Worm (Caenorhabditis elegans) whole organism, L1 larva: ENCODE measurements around the gene Y4C6B.2.

Experiments
- Y116A8C.19 ChIP-seq: sonication (generic microtip); optimal IDR thresholded peaks from 2 replicates; lab custom pipeline; 2016; ENCODE audit warnings: missing compliant biosample characterization, missing genetic modification characterization, borderline replicate concordance
- aha-1 ChIP-seq: fragments of 150-350 bp; optimal IDR thresholded peaks from 2 replicates; lab custom pipeline; 2014; ENCODE audit warnings: missing biosample characterization, missing genetic modification characterization
- alr-1 ChIP-seq: fragments of 200-800 bp; sonication (Bioruptor generic); optimal IDR thresholded peaks from 2 replicates; lab custom pipeline; 2018; ENCODE audit warnings: borderline replicate concordance, mild to moderate bottlenecking, missing genetic modification characterization, missing compliant biosample characterization
- ama-1 ChIP-seq: fragments of 150-350 bp; optimal IDR thresholded peaks from 2 replicates; lab custom pipeline; 2014
- blmp-1 ChIP-seq: fragments of 150-350 bp; optimal IDR thresholded peaks from 2 replicates; lab custom pipeline; 2014; ENCODE audit warnings: missing biosample characterization, missing genetic modification characterization
- ces-1 ChIP-seq: fragments of 150-350 bp; optimal IDR thresholded peaks from 2 replicates; lab custom pipeline; 2014; ENCODE audit warnings: missing biosample characterization, missing genetic modification reagents, missing genetic modification characterization
- dsc-1 ChIP-seq: sonication (generic microtip); optimal IDR thresholded peaks from 2 replicates; lab custom pipeline; 2016; ENCODE audit warnings: mild to moderate bottlenecking, missing genetic modification characterization, missing compliant biosample characterization
- efl-1 ChIP-seq, 4 experiments: fragments of 150-350 bp; optimal IDR thresholded peaks in 3 of 4; peaks in 1 of 4; 1 replicate in 1 of 4; 2 replicates in 3 of 4; lab custom pipeline; 2014; ENCODE audit warnings: missing biosample characterization in 2 of 4, missing genetic modification characterization in 2 of 4, missing genetic modification reagents in 2 of 4
- efl-3 ChIP-seq: fragments of 200-800 bp; sonication (Bioruptor generic); optimal IDR thresholded peaks from 2 replicates; lab custom pipeline; 2018; ENCODE audit warnings: mild to moderate bottlenecking, missing genetic modification characterization, missing compliant biosample characterization
- elt-2 ChIP-seq: sonication (generic microtip); optimal IDR thresholded peaks from 2 replicates; lab custom pipeline; 2016; ENCODE audit warnings: missing genetic modification characterization, mild to moderate bottlenecking, inconsistent platforms, missing compliant biosample characterization, missing genetic modification reagents
- ets-5 ChIP-seq: fragments of 200-800 bp; sonication (Bioruptor generic); IDR thresholded peaks from 2 replicates; pipeline ENCODE4 v1.3.6; 2022; ENCODE audit warnings: missing genetic modification characterization, missing compliant biosample characterization
- fos-1 ChIP-seq: fragments of 150-350 bp; optimal IDR thresholded peaks from 2 replicates; lab custom pipeline; 2014; ENCODE audit warnings: missing biosample characterization, missing genetic modification characterization
- hlh-17 ChIP-seq: fragments of 200-800 bp; sonication (Bioruptor generic); optimal IDR thresholded peaks from 2 replicates; lab custom pipeline; 2018; ENCODE audit warnings: missing genetic modification characterization, mild to moderate bottlenecking, missing compliant biosample characterization, moderate library complexity, borderline replicate concordance
- irx-1 ChIP-seq: sonication (generic microtip); optimal IDR thresholded peaks from 2 replicates; lab custom pipeline; 2016; ENCODE audit warnings: missing genetic modification characterization, missing compliant biosample characterization
- jun-1 ChIP-seq: fragments of 150-350 bp; optimal IDR thresholded peaks from 2 replicates; lab custom pipeline; 2014; ENCODE audit warnings: missing biosample characterization, missing genetic modification reagents, missing genetic modification characterization
- lin-13 ChIP-seq: fragments of 150-350 bp; optimal IDR thresholded peaks from 2 replicates; lab custom pipeline; 2014; ENCODE audit warnings: missing biosample characterization, missing genetic modification reagents, missing genetic modification characterization
- lin-35 ChIP-seq, 2 experiments: fragments of 150-350 bp; optimal IDR thresholded peaks; 2 replicates each; lab custom pipeline; 2014; ENCODE audit warnings: missing biosample characterization in 2 of 2, missing genetic modification characterization in 2 of 2, missing genetic modification reagents in 2 of 2
- lir-3 ChIP-seq: sonication (generic microtip); optimal IDR thresholded peaks from 2 replicates; lab custom pipeline; 2016; ENCODE audit warnings: mild to moderate bottlenecking, missing genetic modification characterization, moderate library complexity, missing compliant biosample characterization; ENCODE audit not compliant: poor library complexity
- lsy-2 ChIP-seq, 2 experiments: fragments of 150-350 bp; optimal IDR thresholded peaks; 2 replicates each; lab custom pipeline; 2014; ENCODE audit warnings: missing biosample characterization in 2 of 2, missing genetic modification characterization in 2 of 2
- mep-1 ChIP-seq: fragments of 150-350 bp; optimal IDR thresholded peaks from 2 replicates; lab custom pipeline; 2014; ENCODE audit warnings: missing biosample characterization, missing genetic modification characterization
- nhr-20 ChIP-seq: sonication (generic microtip); optimal IDR thresholded peaks from 2 replicates; lab custom pipeline; 2016; ENCODE audit warnings: mild to moderate bottlenecking, missing genetic modification characterization, missing compliant biosample characterization
- nhr-237 ChIP-seq: fragments of 150-350 bp; optimal IDR thresholded peaks from 2 replicates; lab custom pipeline; 2014; ENCODE audit warnings: missing biosample characterization, missing genetic modification characterization
- nhr-71 ChIP-seq: sonication (generic microtip); optimal IDR thresholded peaks from 2 replicates; lab custom pipeline; 2016; ENCODE audit warnings: mild to moderate bottlenecking, missing genetic modification characterization, moderate library complexity, missing compliant biosample characterization
- nhr-76 ChIP-seq: sonication (generic microtip); optimal IDR thresholded peaks from 2 replicates; lab custom pipeline; 2017; ENCODE audit warnings: missing biosample characterization, missing genetic modification characterization
- nhr-77 ChIP-seq: fragments of 150-350 bp; optimal IDR thresholded peaks from 2 replicates; lab custom pipeline; 2014; ENCODE audit warnings: missing biosample characterization, missing genetic modification characterization
- nhr-85 ChIP-seq: sonication (generic microtip); peaks from one replicate; lab custom pipeline; 2016; ENCODE audit warnings: missing genetic modification characterization, inconsistent platforms, missing compliant biosample characterization
- nhr-90 ChIP-seq: sonication (generic microtip); optimal IDR thresholded peaks from 2 replicates; lab custom pipeline; 2016; ENCODE audit warnings: mild to moderate bottlenecking, missing genetic modification characterization, missing compliant biosample characterization; ENCODE audit not compliant: poor library complexity
- pag-3 ChIP-seq: sonication (generic microtip); optimal IDR thresholded peaks from 2 replicates; lab custom pipeline; 2017; ENCODE audit warnings: missing genetic modification characterization, mild to moderate bottlenecking, missing compliant biosample characterization, antibody characterized with exemption, borderline replicate concordance; ENCODE audit not compliant: insufficient read depth
- pqm-1 ChIP-seq: sonication (generic microtip); optimal IDR thresholded peaks from 3 replicates; lab custom pipeline; 2017; ENCODE audit warnings: missing biosample characterization, missing genetic modification characterization
- skn-1 ChIP-seq: fragments of 150-350 bp; optimal IDR thresholded peaks from 2 replicates; lab custom pipeline; 2014; ENCODE audit warnings: missing biosample characterization, missing genetic modification characterization
- snpc-4 ChIP-seq: fragments of 150-350 bp; optimal IDR thresholded peaks from 2 replicates; lab custom pipeline; 2014; ENCODE audit warnings: missing biosample characterization, missing genetic modification characterization
- snu-23 ChIP-seq: sonication (generic microtip); optimal IDR thresholded peaks from 2 replicates; lab custom pipeline; 2016; ENCODE audit warnings: missing genetic modification characterization, missing compliant biosample characterization
- sptf-1 ChIP-seq: fragments of 150-350 bp; optimal IDR thresholded peaks from 2 replicates; lab custom pipeline; 2014; ENCODE audit warnings: missing biosample characterization, missing genetic modification characterization
- swsn-7 ChIP-seq: sonication (generic microtip); optimal IDR thresholded peaks from 2 replicates; lab custom pipeline; 2016; ENCODE audit warnings: missing genetic modification characterization, missing compliant biosample characterization
- tbx-2 ChIP-seq: sonication (generic microtip); optimal IDR thresholded peaks from 2 replicates; lab custom pipeline; 2016; ENCODE audit warnings: missing genetic modification characterization, missing compliant biosample characterization
- tlp-1 ChIP-seq: fragments of 150-350 bp; optimal IDR thresholded peaks from 2 replicates; lab custom pipeline; 2014; ENCODE audit warnings: missing biosample characterization, missing genetic modification characterization
- unc-30 ChIP-seq: sonication (generic microtip); optimal IDR thresholded peaks from 2 replicates; lab custom pipeline; 2017; ENCODE audit warnings: missing biosample characterization, missing genetic modification characterization
- unc-62 ChIP-seq: fragments of 150-350 bp; optimal IDR thresholded peaks from 2 replicates; lab custom pipeline; 2014; ENCODE audit warnings: missing biosample characterization, missing genetic modification reagents, missing genetic modification characterization
- vab-15 ChIP-seq: sonication (generic microtip); optimal IDR thresholded peaks from 2 replicates; lab custom pipeline; 2017; ENCODE audit warnings: missing genotype, mild to moderate bottlenecking, missing genetic modification characterization, missing compliant biosample characterization
- xbp-1 ChIP-seq: sonication (generic microtip); optimal IDR thresholded peaks from 2 replicates; lab custom pipeline; 2016; ENCODE audit warnings: missing genetic modification characterization, missing compliant biosample characterization
- zag-1 ChIP-seq: fragments of 150-350 bp; optimal IDR thresholded peaks from 2 replicates; lab custom pipeline; 2014; ENCODE audit warnings: missing biosample characterization, missing genetic modification characterization

Y4C6B.2 gene

DNA sequence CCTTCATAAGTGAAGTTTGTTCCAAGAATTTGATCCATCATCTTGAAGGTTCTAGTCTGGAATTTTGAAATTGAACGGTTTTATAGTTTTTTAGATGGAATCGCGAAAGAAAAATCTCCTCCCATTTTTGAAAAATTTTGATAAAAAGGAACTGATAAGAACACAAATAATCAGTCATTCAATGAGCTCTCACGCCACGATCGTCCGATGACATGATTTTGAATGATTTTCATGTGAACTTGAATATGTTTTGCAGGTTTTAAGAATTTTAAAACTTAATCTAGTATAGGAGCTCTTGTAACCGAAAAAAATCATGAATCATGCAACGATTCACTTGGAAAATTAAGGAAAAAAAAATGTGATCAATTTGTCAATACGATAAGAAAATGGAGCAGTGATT lies 37.7 kb downstream of the Y4C6B.2 start, which contains the start of gene elo-5:
Gene elo-5 (minus strand): TSS at position 56 of the 400 bp plus-strand sequence.
- no peak for TF ChIP-seq nhr-76
- TF ChIP-seq elt-2 (tag; lab: Kevin White, UChicago): peak; percentile 55

DNA sequence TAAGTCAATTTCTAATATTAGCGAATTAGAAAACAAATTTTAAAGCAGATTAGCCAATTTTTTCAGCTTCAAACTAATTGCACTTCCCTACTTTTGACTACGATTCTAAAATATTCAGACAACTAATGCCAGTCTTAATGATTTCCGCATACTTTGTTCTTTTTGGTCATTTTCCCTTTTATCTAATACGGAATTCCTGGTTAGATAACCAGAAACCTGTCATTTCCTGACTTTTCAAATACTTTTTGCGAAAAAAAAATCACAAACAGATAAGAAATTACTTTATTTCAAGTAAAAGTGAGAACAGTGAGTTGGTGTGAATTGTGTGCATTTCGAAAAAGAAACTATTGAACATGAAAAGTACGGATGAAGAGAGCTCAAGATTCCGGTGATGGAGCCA lies 40.8 kb downstream of the Y4C6B.2 start:
- no peak for TF ChIP-seq lin-13 (GFP tag; lab: Kevin White, UChicago)
- peak; percentile 61 for TF ChIP-seq elt-2 (tag; lab: Kevin White, UChicago)
- TF ChIP-seq ets-5 (GFP tag; lab: Robert Waterston, UW): no peak
- no peak for TF ChIP-seq lir-3 (tag; lab: Kevin White, UChicago)
- no peak for TF ChIP-seq alr-1 (tag; lab: Kevin White, UChicago)

DNA sequence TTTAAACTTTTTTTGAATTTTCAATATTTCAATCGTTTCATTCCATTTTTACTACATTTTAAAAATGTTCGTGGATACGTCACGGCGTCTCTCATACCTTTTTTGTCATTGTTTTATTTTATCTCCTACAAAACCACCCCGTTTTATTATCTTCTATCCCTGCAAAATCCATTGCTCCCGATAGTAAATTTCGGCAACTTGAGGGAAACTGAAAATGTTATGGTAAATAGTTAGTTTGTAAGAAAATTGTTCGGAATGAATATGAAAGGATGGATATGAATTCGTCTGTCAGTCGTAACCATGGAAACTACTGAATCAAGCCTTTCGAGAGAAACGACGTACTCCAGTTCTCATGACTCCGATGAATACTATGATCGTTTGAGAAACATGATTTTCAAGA lies 42.0 kb downstream of the Y4C6B.2 start, which contains the start of gene F41H10.2:
Gene F41H10.2 (plus strand): TSS at position 301 of the 400 bp plus-strand sequence.
- no peak for TF ChIP-seq efl-1 (optimal IDR thresholded peaks at IDR 0.05; lab: Kevin White, UChicago)
- peak in 1 of 2 experiments; percentile 82 for TF ChIP-seq efl-1 (GFP tag; optimal IDR thresholded peaks at IDR 0.05 in 1 of 2; lab: Kevin White, UChicago)
- TF ChIP-seq tlp-1 (tag; lab: Kevin White, UChicago): no peak

DNA sequence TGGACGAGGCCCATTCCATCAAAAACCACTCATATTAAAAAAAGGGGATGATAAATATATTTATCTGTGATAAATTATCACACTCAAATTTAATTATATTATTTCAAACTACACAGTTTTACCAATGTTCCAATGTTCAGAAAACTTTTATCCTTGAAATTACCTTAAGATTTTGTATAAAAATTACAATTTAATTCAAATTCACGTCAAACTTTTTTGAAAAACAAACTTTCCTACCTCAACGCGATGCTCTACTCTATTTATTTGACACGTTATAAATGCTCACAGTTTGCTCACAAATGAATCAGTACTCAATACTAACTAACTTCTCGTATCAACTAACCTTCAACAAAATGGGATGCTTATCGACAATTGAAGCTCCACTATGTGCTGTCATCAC lies 43.2 kb downstream of the Y4C6B.2 start, which contains the start of gene F41H10.1:
Gene F41H10.1 (plus strand): TSS at position 301 of the 400 bp plus-strand sequence.
- TF ChIP-seq skn-1: no peak
- TF ChIP-seq blmp-1 (tag; lab: Kevin White, UChicago): no peak
- no peak for TF ChIP-seq dsc-1
- TF ChIP-seq ces-1 (GFP tag; lab: Kevin White, UChicago): no peak
- TF ChIP-seq jun-1: no peak
- TF ChIP-seq sptf-1 (tag; lab: Kevin White, UChicago): no peak
- TF ChIP-seq snpc-4 (tag; lab: Kevin White, UChicago): no peak
- no peak for TF ChIP-seq lin-13 (GFP tag; lab: Kevin White, UChicago)
- no peak for TF ChIP-seq Y116A8C.19 (tag; lab: Kevin White, UChicago)
- no peak for TF ChIP-seq nhr-237 (tag; lab: Kevin White, UChicago)
- TF ChIP-seq ama-1 (lab: Kevin White, UChicago): no peak
- no peak for TF ChIP-seq unc-30 (tag; lab: Kevin White, UChicago)
- no peak for TF ChIP-seq tbx-2
- TF ChIP-seq swsn-7 (tag; lab: Kevin White, UChicago): no peak
- TF ChIP-seq fos-1 (tag; lab: Kevin White, UChicago): no peak
- TF ChIP-seq snu-23 (GFP tag; lab: Kevin White, UChicago): no peak
- no peak for TF ChIP-seq irx-1
- no peak for TF ChIP-seq nhr-76

DNA sequence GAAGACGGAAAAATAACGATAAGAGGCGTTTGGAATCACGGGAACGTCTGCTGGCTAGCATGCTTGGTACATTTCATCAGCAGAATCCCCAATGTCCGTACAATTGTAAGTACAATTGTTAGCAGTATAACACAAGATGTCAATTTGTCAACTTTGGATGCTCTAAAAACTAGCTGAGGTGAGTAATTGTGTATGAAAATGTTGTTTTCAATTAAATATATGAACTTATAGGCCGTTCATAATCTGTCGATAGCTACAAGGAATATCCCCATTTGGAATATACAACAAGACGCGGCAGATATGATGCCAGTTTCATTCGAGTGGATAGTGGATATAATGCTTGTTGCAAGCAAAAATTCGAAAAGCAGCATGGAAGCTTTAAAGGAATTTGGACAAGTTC lies 45.6 kb downstream of the Y4C6B.2 start, which contains the start of gene F41H10.12:
Gene F41H10.12 (plus strand): TSS at position 301 of the 400 bp plus-strand sequence.
- TF ChIP-seq pqm-1 (tag; lab: Kevin White, UChicago): no peak

DNA sequence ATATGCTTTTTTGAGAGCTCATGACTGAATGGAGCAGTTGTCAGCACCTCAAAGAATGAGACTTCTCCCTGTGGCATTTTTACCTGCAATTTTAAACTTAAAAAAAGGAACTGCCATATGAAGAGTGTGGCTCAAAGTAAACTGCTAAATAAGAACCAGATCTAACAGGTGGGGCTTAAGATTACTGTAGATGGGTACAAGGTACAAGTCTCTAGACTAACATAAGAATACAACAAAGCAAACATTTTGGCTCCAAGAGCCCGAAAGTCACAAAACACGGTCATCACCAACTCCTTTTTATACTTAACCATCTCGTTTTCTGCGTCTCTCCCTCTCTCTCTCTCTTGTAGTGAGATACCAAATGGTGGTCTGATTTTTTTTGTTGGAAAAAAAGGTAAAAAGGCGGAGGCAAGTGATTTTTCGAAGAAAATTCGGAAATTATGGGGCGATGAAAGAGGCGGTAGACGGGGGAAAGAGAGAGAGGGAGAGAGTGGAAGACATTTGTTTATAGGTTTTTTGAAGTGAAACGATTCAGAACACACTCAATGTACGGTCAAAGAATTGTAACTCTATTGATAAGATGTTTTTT lies 49.2 kb downstream of the Y4C6B.2 start, which contains the start of gene elo-6:
Gene elo-6 (minus strand): TSS at position 83 of the 589 bp plus-strand sequence.
- TF ChIP-seq tbx-2 (peak; percentile 1), unc-62 (GFP tag; lab: Kevin White, UChicago) (no peak), nhr-77 (peak; percentile 43), nhr-85 (tag; lab: Kevin White, UChicago) (peak; percentile 84), zag-1 (tag; lab: Kevin White, UChicago) (no peak), mep-1 (peak; percentile 40), vab-15 (tag; lab: Kevin White, UChicago) (no peak), hlh-17 (GFP tag; lab: Kevin White, UChicago) (no peak), pag-3 (tag; lab: Kevin White, UChicago) (no peak), efl-3 (GFP tag; lab: Kevin White, UChicago) (no peak), nhr-20 (tag; lab: Kevin White, UChicago) (peak; percentile 45), nhr-71 (tag; lab: Kevin White, UChicago) (peak; percentile 58), lir-3 (tag; lab: Kevin White, UChicago) (no peak), xbp-1 (tag; lab: Kevin White, UChicago) (peak; percentile 2), snu-23 (GFP tag; lab: Kevin White, UChicago) (peak; percentile 33), efl-1 (optimal IDR thresholded peaks at IDR 0.05; lab: Kevin White, UChicago) (peak in 1 of 2 experiments; percentile 4), efl-1 (GFP tag; optimal IDR thresholded peaks at IDR 0.05 in 1 of 2; lab: Kevin White, UChicago) (peak in 1 of 2 experiments; percentile 48), lsy-2 (tag; optimal IDR thresholded peaks at IDR 0.05; lab: Kevin White, UChicago) (peak in 1 of 2 experiments; percentile 32), nhr-237 (tag; lab: Kevin White, UChicago) (no peak), lin-35 (GFP tag; optimal IDR thresholded peaks at IDR 0.05; lab: Kevin White, UChicago) (peak in 1 of 2 experiments; percentile 46), nhr-90 (tag; lab: Kevin White, UChicago) (peak; percentile 18), blmp-1 (tag; lab: Kevin White, UChicago) (peak; percentile 32), aha-1 (no peak)
